Fruit fly (Drosophila melanogaster): ENCODE results near the gene CG10514.

CG10514 gene

DNA sequence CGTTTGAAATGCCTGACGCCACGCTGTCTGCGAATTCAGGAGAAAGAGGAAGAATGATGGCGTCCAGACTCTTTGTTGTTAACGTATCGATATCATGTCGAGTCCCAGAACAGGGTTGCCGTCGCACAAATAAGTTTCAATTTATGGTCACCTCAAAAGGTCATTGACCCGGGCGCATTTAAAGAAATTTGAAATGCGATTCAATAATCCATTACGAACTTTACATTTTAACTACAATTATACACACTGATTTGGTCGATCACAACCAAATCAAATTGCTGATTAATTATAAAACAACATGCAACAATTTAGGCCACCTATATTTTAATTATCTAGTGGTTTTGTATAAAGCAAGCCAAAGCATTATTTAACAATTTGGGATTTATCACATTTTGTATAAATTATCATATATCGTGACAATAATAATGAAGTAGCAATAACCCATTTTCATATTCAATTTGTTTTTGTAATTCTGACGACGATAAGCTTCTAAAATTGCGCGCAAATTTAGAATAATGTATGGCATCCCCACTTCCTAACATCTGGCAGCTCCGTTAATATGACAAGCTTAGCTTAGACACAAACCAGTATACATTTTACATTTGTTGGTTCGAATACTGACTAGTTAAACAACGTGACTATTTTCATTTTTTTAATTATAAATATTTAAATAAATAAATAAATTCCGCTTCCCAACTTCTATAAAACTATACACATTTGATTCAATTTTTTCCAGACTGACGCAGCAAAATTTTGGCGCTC lies 34.4 kb downstream of the CG10514 start, which contains the start of gene bam (continued):
- TF ChIP-seq CG15696 (tag; optimal IDR thresholded peaks at IDR 0.05), result peak; percentile 7
- TF ChIP-seq CG7372 (GFP tag; IDR thresholded peaks at IDR 0.05), result no peak
- no peak for TF ChIP-seq wor (GFP tag; IDR thresholded peaks at IDR 0.05)
- no peak for TF ChIP-seq zf30C (GFP tag; optimal IDR thresholded peaks at IDR 0.05)
- no peak for TF ChIP-seq CG4730 (GFP tag; IDR thresholded peaks at IDR 0.05)
- no peak for TF ChIP-seq lmd (GFP tag; IDR thresholded peaks at IDR 0.05)
- no peak for TF ChIP-seq tio (GFP tag; optimal IDR thresholded peaks at IDR 0.05)
- TF ChIP-seq CG12236 (GFP tag; optimal IDR thresholded peaks at IDR 0.05), result no peak
- peak; percentile 57 for TF ChIP-seq CG1603 (tag; optimal IDR thresholded peaks at IDR 0.05)
- no peak for TF ChIP-seq cwo (GFP tag; optimal IDR thresholded peaks at IDR 0.05)
- no peak for TF ChIP-seq Rx (GFP tag; IDR thresholded peaks at IDR 0.05)
- no peak for TF ChIP-seq wdn (GFP tag; IDR thresholded peaks at IDR 0.05)
- TF ChIP-seq bbx (GFP tag; IDR thresholded peaks at IDR 0.05; ENCODE audit: partially characterized antibody), result no peak
- no peak for TF ChIP-seq pum (GFP tag; optimal IDR thresholded peaks at IDR 0.05)
- no peak for TF ChIP-seq Atf3 (GFP tag; optimal IDR thresholded peaks at IDR 0.05)
- TF ChIP-seq lbe (GFP tag; optimal IDR thresholded peaks at IDR 0.05), result no peak
- TF ChIP-seq D (optimal IDR thresholded peaks at IDR 0.05), result no peak
- no peak for TF ChIP-seq D (GFP tag; optimal IDR thresholded peaks at IDR 0.05)
- no peak for TF ChIP-seq CG4404 (GFP tag; IDR thresholded peaks at IDR 0.05)
- no peak for TF ChIP-seq bab2 (GFP tag; optimal IDR thresholded peaks at IDR 0.05)
- peak; percentile 84 for TF ChIP-seq Lhr (GFP tag; optimal IDR thresholded peaks at IDR 0.05)
- TF ChIP-seq CG11456 (GFP tag; IDR thresholded peaks at IDR 0.05), result no peak
- no peak for TF ChIP-seq chn (GFP tag; optimal IDR thresholded peaks at IDR 0.05)
- 0 out of 2 replicates have a peak, but pooled peaks have one; percentile 32 for TF ChIP-seq Dref (GFP tag; IDR thresholded peaks at IDR 0.05)
- TF ChIP-seq nerfin-2 (GFP tag; IDR thresholded peaks at IDR 0.05; ENCODE audit: partially characterized antibody), result no peak
- no peak for TF ChIP-seq hbn (GFP tag; IDR thresholded peaks at IDR 0.05; ENCODE audit: partially characterized antibody)
- TF ChIP-seq Spps (tag; optimal IDR thresholded peaks at IDR 0.05), result no peak
- no peak for TF ChIP-seq CG17359 (tag; optimal IDR thresholded peaks at IDR 0.05)
- TF ChIP-seq CG3281 (GFP tag; optimal IDR thresholded peaks at IDR 0.05), result no peak
- peak; percentile 33 for TF ChIP-seq CG12391 (tag; optimal IDR thresholded peaks at IDR 0.05)
- TF ChIP-seq CG2120 (GFP tag; optimal IDR thresholded peaks at IDR 0.05), result no peak
- no peak for TF ChIP-seq sqz (GFP tag; optimal IDR thresholded peaks at IDR 0.05)
- TF ChIP-seq knrl (GFP tag; IDR thresholded peaks at IDR 0.05; ENCODE audit: partially characterized antibody), result peak; percentile 54; the same call in 2 of the 3 replicates
- no peak for TF ChIP-seq Atf-2 (GFP tag; optimal IDR thresholded peaks at IDR 0.05)
- no peak for TF ChIP-seq Mrtf (GFP tag; IDR thresholded peaks at IDR 0.05)
- TF ChIP-seq CG3995 (GFP tag; optimal IDR thresholded peaks at IDR 0.05), result peak; percentile 38
- peak; percentile 55; the same call in 1 of the 2 replicates for TF ChIP-seq Bgb (GFP tag; IDR thresholded peaks at IDR 0.05; ENCODE audit: partially characterized antibody)
- no peak for TF ChIP-seq Deaf1 (tag; optimal IDR thresholded peaks at IDR 0.05)
- no peak for TF ChIP-seq CG11696 (GFP tag; IDR thresholded peaks at IDR 0.05)
- TF ChIP-seq sd (tag; optimal IDR thresholded peaks at IDR 0.05), result peak; percentile 52
- TF ChIP-seq Med (GFP tag), result peak; percentile 56
- no peak for TF ChIP-seq mam (GFP tag; optimal IDR thresholded peaks at IDR 0.05)
- no peak for TF ChIP-seq pros (GFP tag; optimal IDR thresholded peaks at IDR 0.05)
- TF ChIP-seq Fer1 (GFP tag; optimal IDR thresholded peaks at IDR 0.05), result peak; percentile 15
- TF ChIP-seq CG10959 (GFP tag; IDR thresholded peaks at IDR 0.05), result no peak
- no peak for TF ChIP-seq CG1024 (GFP tag; IDR thresholded peaks at IDR 0.05)
- peak; percentile 40 for TF ChIP-seq nmo (GFP tag; optimal IDR thresholded peaks at IDR 0.05)
- TF ChIP-seq CG2678 (tag; optimal IDR thresholded peaks at IDR 0.05), result no peak
- TF ChIP-seq CG42726 (GFP tag; IDR thresholded peaks at IDR 0.05; ENCODE audit: partially characterized antibody), result peak; percentile 56; the same call in 1 of the 2 replicates
